Fruit fly (Drosophila melanogaster) whole organism, embryonic: ENCODE results near the gene unc-119.

Experiments
- Asciz ChIP-seq: fragments of 200-800 bp; sonication (Bioruptor generic); optimal IDR thresholded peaks from 2 replicates; lab custom pipeline; 2017; ENCODE audit warnings: missing biosample characterization, mild to moderate bottlenecking, missing genetic modification characterization, missing genetic modification reagents
- B-H1 ChIP-seq: fragments of 200-800 bp; sonication (Bioruptor generic); IDR thresholded peaks from 3 replicates; pipeline ENCODE4 v1.3.6; 2022; ENCODE audit warnings: missing biosample characterization, missing genetic modification characterization
- CG11695 ChIP-seq: fragments of 200-800 bp; sonication (Bioruptor generic); IDR thresholded peaks from 3 replicates; pipeline ENCODE4 v1.3.6; 2022; ENCODE audit warnings: missing biosample characterization, missing genetic modification characterization
- CG12104 ChIP-seq: fragments of 200-800 bp; sonication (Bioruptor generic); optimal IDR thresholded peaks from 3 replicates; lab custom pipeline; 2016; ENCODE audit warnings: missing biosample characterization, missing genetic modification characterization
- CG1233 ChIP-seq: fragments of 200-800 bp; sonication (Bioruptor generic); optimal IDR thresholded peaks from 4 replicates; lab custom pipeline; 2018; ENCODE audit warnings: missing biosample characterization, mild to moderate bottlenecking, missing genetic modification characterization
- CG13894 ChIP-seq: fragments of 200-800 bp; sonication (Bioruptor generic); optimal IDR thresholded peaks from 3 replicates; lab custom pipeline; 2018; ENCODE audit warnings: missing biosample characterization, mild to moderate bottlenecking, missing genetic modification characterization, moderate library complexity
- CG14050 ChIP-seq: fragments of 200-800 bp; sonication (Bioruptor generic); IDR thresholded peaks from 3 replicates; pipeline ENCODE4 v1.3.6; 2022; ENCODE audit warnings: missing biosample characterization, missing genetic modification characterization
- CG15514 ChIP-seq: fragments of 200-800 bp; sonication (Bioruptor generic); optimal IDR thresholded peaks from 3 replicates; lab custom pipeline; 2017; ENCODE audit warnings: missing biosample characterization, missing genetic modification characterization, mild to moderate bottlenecking, moderate library complexity, missing genetic modification reagents
- CG17328 ChIP-seq: fragments of 200-800 bp; sonication (Bioruptor generic); IDR thresholded peaks from 2 replicates; pipeline ENCODE4 v1.3.6; 2022; ENCODE audit warnings: missing biosample characterization, missing genetic modification characterization
- CG17359 ChIP-seq: fragments of 200-800 bp; sonication (Bioruptor generic); optimal IDR thresholded peaks from 3 replicates; lab custom pipeline; 2018; ENCODE audit warnings: missing biosample characterization, mild to moderate bottlenecking, missing genetic modification characterization, moderate library complexity
- CG2202 ChIP-seq: fragments of 200-800 bp; sonication (Bioruptor generic); optimal IDR thresholded peaks from 2 replicates; lab custom pipeline; 2018; ENCODE audit warnings: missing biosample characterization, mild to moderate bottlenecking, missing genetic modification characterization
- CG30403 ChIP-seq: fragments of 200-800 bp; sonication (Bioruptor generic); optimal IDR thresholded peaks from 3 replicates; lab custom pipeline; 2016; ENCODE audit warnings: missing biosample characterization, missing genetic modification characterization
- CG3281 ChIP-seq: fragments of 200-800 bp; sonication (Bioruptor generic); optimal IDR thresholded peaks from 3 replicates; lab custom pipeline; 2017; ENCODE audit warnings: missing biosample characterization, mild to moderate bottlenecking, missing genetic modification characterization
- CG6272 ChIP-seq: fragments of 200-800 bp; sonication (Bioruptor generic); IDR thresholded peaks from 2 replicates; pipeline ENCODE4 v1.3.6; 2022; ENCODE audit warnings: missing biosample characterization, missing genetic modification characterization
- CG7357 ChIP-seq: fragments of 200-800 bp; sonication (Bioruptor generic); IDR thresholded peaks from 3 replicates; pipeline ENCODE4 v1.3.6; 2022; ENCODE audit warnings: missing biosample characterization, missing genetic modification characterization
- CG9932 ChIP-seq: fragments of 200-800 bp; sonication (Bioruptor generic); IDR thresholded peaks from 2 replicates; pipeline ENCODE4 v1.3.6; 2022; ENCODE audit warnings: missing biosample characterization, missing genetic modification characterization
- CTCF ChIP-seq: fragments of 200-800 bp; sonication (Bioruptor generic); optimal IDR thresholded peaks from 2 replicates; lab custom pipeline; 2017; ENCODE audit warnings: missing biosample characterization, mild to moderate bottlenecking, missing genetic modification characterization, moderate library complexity
- Camta ChIP-seq: fragments of 200-800 bp; sonication (Bioruptor generic); optimal IDR thresholded peaks from 2 replicates; lab custom pipeline; 2016; ENCODE audit warnings: missing biosample characterization, missing genetic modification characterization
- Dbx ChIP-seq: fragments of 200-800 bp; sonication (Bioruptor generic); IDR thresholded peaks from 3 replicates; pipeline ENCODE4 v1.3.6; 2022; ENCODE audit warnings: missing biosample characterization, missing genetic modification characterization
- Dll ChIP-seq: fragments of 200-800 bp; sonication (Bioruptor generic); IDR thresholded peaks from 4 replicates; pipeline ENCODE4 v1.3.6; 2022; ENCODE audit warnings: missing biosample characterization, missing genetic modification characterization; ENCODE audit not compliant: partially characterized antibody
- Doc3 ChIP-seq: fragments of 200-800 bp; sonication (Bioruptor generic); IDR thresholded peaks from 3 replicates; pipeline ENCODE4 v1.3.6; 2022; ENCODE audit warnings: missing biosample characterization, missing genetic modification characterization; ENCODE audit not compliant: partially characterized antibody
- Dref ChIP-seq: fragments of 200-800 bp; sonication (Bioruptor generic); IDR thresholded peaks from 2 replicates; pipeline ENCODE4 v1.3.6; 2022; ENCODE audit warnings: missing biosample characterization, missing genetic modification characterization
- Ets65A ChIP-seq: fragments of 200-800 bp; sonication (Bioruptor generic); peaks from one replicate; lab custom pipeline; 2016; ENCODE audit warnings: missing biosample characterization, missing genetic modification characterization
- Fer2 ChIP-seq: fragments of 200-800 bp; sonication (Bioruptor generic); optimal IDR thresholded peaks from 2 replicates; lab custom pipeline; 2018; ENCODE audit warnings: missing biosample characterization, mild to moderate bottlenecking, missing genetic modification characterization, moderate library complexity
- Fer3 ChIP-seq: fragments of 200-800 bp; sonication (Bioruptor generic); optimal IDR thresholded peaks from 2 replicates; lab custom pipeline; 2018; ENCODE audit warnings: missing biosample characterization, mild to moderate bottlenecking, missing genetic modification characterization, moderate library complexity
- Gug ChIP-seq: fragments of 200-800 bp; sonication (Bioruptor generic); IDR thresholded peaks from 4 replicates; pipeline ENCODE4 v1.3.6; 2022; ENCODE audit warnings: missing biosample characterization, missing genetic modification characterization
- Hand ChIP-seq: fragments of 200-800 bp; sonication (Bioruptor generic); optimal IDR thresholded peaks from 2 replicates; lab custom pipeline; 2017; ENCODE audit warnings: mild to moderate bottlenecking, missing biosample characterization, missing genetic modification reagents, missing genetic modification characterization
- Hey ChIP-seq: fragments of 200-800 bp; sonication (Bioruptor generic); optimal IDR thresholded peaks from 3 replicates; lab custom pipeline; 2018; ENCODE audit warnings: missing biosample characterization, mild to moderate bottlenecking, missing genetic modification characterization
- Hr51 ChIP-seq, 2 experiments: fragments of 200-800 bp; sonication (Bioruptor generic); optimal IDR thresholded peaks; 2 replicates in 1 of 2; 3 replicates in 1 of 2; lab custom pipeline; 2016 to 2018; ENCODE audit warnings: missing biosample characterization in 2 of 2, missing genetic modification characterization in 2 of 2, mild to moderate bottlenecking in 1 of 2, moderate library complexity in 1 of 2
- Opbp ChIP-seq: fragments of 200-800 bp; sonication (Bioruptor generic); IDR thresholded peaks from 3 replicates; pipeline ENCODE4 v1.3.6; 2022; ENCODE audit warnings: missing biosample characterization, missing genetic modification characterization; ENCODE audit not compliant: partially characterized antibody
- Pdp1 ChIP-seq, 2 experiments: fragments of 200-800 bp; sonication (Bioruptor generic); optimal IDR thresholded peaks; 3 replicates each; lab custom pipeline; 2016; ENCODE audit warnings: missing biosample characterization in 2 of 2, missing genetic modification characterization in 2 of 2, mild to moderate bottlenecking in 1 of 2, moderate library complexity in 1 of 2
- Taf1 ChIP-seq: fragments of 200-800 bp; sonication (Bioruptor generic); IDR thresholded peaks from 2 replicates; pipeline ENCODE4 v1.3.6; 2022; ENCODE audit warnings: missing biosample characterization, missing genetic modification characterization
- crol ChIP-seq: fragments of 200-800 bp; sonication (Bioruptor generic); IDR thresholded peaks from 2 replicates; pipeline ENCODE4 v1.3.6; 2022; ENCODE audit warnings: missing biosample characterization, missing genetic modification characterization
- dmrt99B ChIP-seq: fragments of 200-800 bp; sonication (Bioruptor generic); optimal IDR thresholded peaks from 2 replicates; lab custom pipeline; 2018; ENCODE audit warnings: missing biosample characterization, mild to moderate bottlenecking, missing genetic modification characterization, moderate library complexity
- fu2 ChIP-seq: fragments of 200-800 bp; sonication (Bioruptor generic); optimal IDR thresholded peaks from 2 replicates; lab custom pipeline; 2016; ENCODE audit warnings: missing biosample characterization, missing genetic modification characterization
- grau ChIP-seq: fragments of 200-800 bp; optimal IDR thresholded peaks from 3 replicates; lab custom pipeline; 2019; ENCODE audit warnings: missing biosample characterization, mild to moderate bottlenecking, missing genetic modification characterization, moderate library complexity
- kay ChIP-seq: fragments of 200-800 bp; sonication (Bioruptor generic); optimal IDR thresholded peaks from 2 replicates; lab custom pipeline; 2016; ENCODE audit warnings: missing biosample characterization, missing genetic modification characterization
- lab ChIP-seq: fragments of 200-800 bp; sonication (Bioruptor generic); optimal IDR thresholded peaks from 3 replicates; lab custom pipeline; 2017; ENCODE audit warnings: missing biosample characterization, missing genetic modification characterization, mild to moderate bottlenecking, moderate library complexity, missing genetic modification reagents
- mirr ChIP-seq: fragments of 200-800 bp; sonication (Bioruptor generic); optimal IDR thresholded peaks from 3 replicates; lab custom pipeline; 2018; ENCODE audit warnings: missing biosample characterization, mild to moderate bottlenecking, missing genetic modification characterization
- run ChIP-seq: fragments of 200-800 bp; sonication (Bioruptor generic); optimal IDR thresholded peaks from 3 replicates; lab custom pipeline; 2018; ENCODE audit warnings: missing biosample characterization, mild to moderate bottlenecking, missing genetic modification characterization
- sc ChIP-seq, 3 experiments: fragments of >200 bp in 2 of 3; fragments of 200-800 bp in 1 of 3; sonication (Bioruptor generic) in 1 of 3; optimal IDR thresholded peaks; 2 replicates in 2 of 3; 3 replicates in 1 of 3; lab custom pipeline; 2017; ENCODE audit warnings: mild to moderate bottlenecking in 1 of 3, missing biosample characterization in 1 of 3, missing genetic modification characterization in 1 of 3, missing genetic modification reagents in 1 of 3
- sd ChIP-seq: fragments of 200-800 bp; sonication (Bioruptor generic); optimal IDR thresholded peaks from 3 replicates; lab custom pipeline; 2018; ENCODE audit warnings: missing biosample characterization, mild to moderate bottlenecking, missing genetic modification characterization, moderate library complexity
- seq ChIP-seq: fragments of 200-800 bp; sonication (Bioruptor generic); IDR thresholded peaks from 2 replicates; pipeline ENCODE4 v1.3.6; 2022; ENCODE audit warnings: missing biosample characterization, missing genetic modification characterization
- sob ChIP-seq: fragments of 200-800 bp; sonication (Bioruptor generic); IDR thresholded peaks from 2 replicates; pipeline ENCODE4 v1.3.6; 2022; ENCODE audit warnings: missing biosample characterization, missing genetic modification characterization
- tna ChIP-seq: fragments of 200-800 bp; sonication (Bioruptor generic); IDR thresholded peaks from 2 replicates; pipeline ENCODE4 v1.3.6; 2022; ENCODE audit warnings: missing biosample characterization, missing genetic modification characterization; ENCODE audit not compliant: partially characterized antibody
- tup ChIP-seq: fragments of 200-800 bp; sonication (Bioruptor generic); optimal IDR thresholded peaks from 2 replicates; lab custom pipeline; 2016; ENCODE audit warnings: missing biosample characterization, mild to moderate bottlenecking, missing genetic modification characterization, moderate library complexity
- tx ChIP-seq: fragments of 200-800 bp; sonication (Bioruptor generic); optimal IDR thresholded peaks from 2 replicates; lab custom pipeline; 2016; ENCODE audit warnings: missing biosample characterization, missing genetic modification characterization
- yki ChIP-seq: fragments of >200 bp; optimal IDR thresholded peaks from 3 replicates; lab custom pipeline; 2018
- zfh1 ChIP-seq: fragments of 200-800 bp; sonication (Bioruptor generic); IDR thresholded peaks from 3 replicates; pipeline ENCODE4 v1.3.6; 2022; ENCODE audit warnings: missing biosample characterization, missing genetic modification characterization

unc-119 gene

dm6 chrX:7323649-7324511, 32.8 kb upstream of the unc-119 start, which contains the start of the genes Atg5 and Dok (continued):
- no peak for TF ChIP-seq Camta (GFP tag; lab: Kevin White, UChicago)
- TF ChIP-seq Gug, result peak; percentile 45; the same call in 2 of the 4 replicates
- TF ChIP-seq CG14050 (GFP tag; lab: Robert Waterston, UW), result no peak
- no peak for TF ChIP-seq CG3281 (GFP tag; lab: Kevin White, UChicago)
- no peak for TF ChIP-seq Taf1
- TF ChIP-seq CG7357 (GFP tag; lab: Robert Waterston, UW), result no peak
- TF ChIP-seq CG6272 (GFP tag; lab: Robert Waterston, UW), result peak; percentile 49; the same call in 1 of the 2 replicates
- no peak for TF ChIP-seq sc (optimal IDR thresholded peaks at IDR 0.05; lab: Kevin White, UChicago)
- no peak for TF ChIP-seq sc (GFP tag; optimal IDR thresholded peaks at IDR 0.05; lab: Kevin White, UChicago)
- TF ChIP-seq CG30403, result peak; percentile 52
- TF ChIP-seq dmrt99B (tag; lab: Kevin White, UChicago), result no peak
- TF ChIP-seq CG11695 (GFP tag; lab: Robert Waterston, UW), result no peak
- peak; percentile 16; the same call in 1 of the 3 replicates for TF ChIP-seq zfh1 (GFP tag; lab: Robert Waterston, UW)
- no peak for TF ChIP-seq Hey
- TF ChIP-seq Asciz (GFP tag; lab: Kevin White, UChicago), result peak; percentile 38
- peak; percentile 23 for TF ChIP-seq grau (tag; lab: Kevin White, UChicago)
- peak; percentile 0 for TF ChIP-seq fu2 (GFP tag; lab: Kevin White, UChicago)
- no peak for TF ChIP-seq CTCF (GFP tag; lab: Kevin White, UChicago)
- no peak for TF ChIP-seq Fer3
- no peak for TF ChIP-seq CG1233
- no peak for TF ChIP-seq CG2202 (tag; lab: Kevin White, UChicago)
- TF ChIP-seq run (tag; lab: Kevin White, UChicago), result no peak
- peak; percentile 60 for TF ChIP-seq Opbp (GFP tag; lab: Robert Waterston, UW)
- peak; percentile 67 for TF ChIP-seq Dll (GFP tag; lab: Robert Waterston, UW)
- TF ChIP-seq CG15514 (GFP tag; lab: Kevin White, UChicago), result peak; percentile 43
- no peak for TF ChIP-seq tup (GFP tag; lab: Kevin White, UChicago)
- peak; percentile 70 for TF ChIP-seq CG9932
- TF ChIP-seq Hand, result no peak
- TF ChIP-seq Doc3 (GFP tag; lab: Robert Waterston, UW), result peak; percentile 58; the same call in 1 of the 3 replicates
- TF ChIP-seq kay (GFP tag; lab: Kevin White, UChicago), result no peak
- TF ChIP-seq Dref (GFP tag; lab: Robert Waterston, UW), result peak; percentile 67
- TF ChIP-seq tna (GFP tag; lab: Robert Waterston, UW), result no peak
- TF ChIP-seq crol (GFP tag; lab: Robert Waterston, UW), result no peak
- TF ChIP-seq CG13894 (tag; lab: Kevin White, UChicago), result peak; percentile 5
- peak in 1 of 2 experiments; percentile 20 for TF ChIP-seq Hr51 (GFP tag; optimal IDR thresholded peaks at IDR 0.05; lab: Kevin White, UChicago)
- peak; percentile 31 for TF ChIP-seq lab (GFP tag; lab: Kevin White, UChicago)
- TF ChIP-seq CG17359 (tag; lab: Kevin White, UChicago), result peak; percentile 16
- TF ChIP-seq sob (GFP tag; lab: Robert Waterston, UW), result peak; percentile 51; the same call in 1 of the 2 replicates
- TF ChIP-seq Dbx, result no peak
- peak; percentile 2 for TF ChIP-seq tx (GFP tag; lab: Kevin White, UChicago)
- TF ChIP-seq B-H1 (GFP tag; lab: Robert Waterston, UW), result no peak
- no peak for TF ChIP-seq seq (GFP tag; lab: Robert Waterston, UW)
- no peak for TF ChIP-seq CG12104
- no peak for TF ChIP-seq Fer2 (tag; lab: Kevin White, UChicago)
- no peak for TF ChIP-seq Pdp1 (GFP tag; optimal IDR thresholded peaks at IDR 0.05; lab: Kevin White, UChicago)
- TF ChIP-seq sd, result no peak
- TF ChIP-seq mirr, result no peak
- peak; percentile 32; the same call in 1 of the 2 replicates for TF ChIP-seq CG17328 (GFP tag; lab: Robert Waterston, UW)
- TF ChIP-seq Ets65A (GFP tag; lab: Kevin White, UChicago), result peak; percentile 94
- TF ChIP-seq yki (lab: Kevin White, UChicago), result no peak
